Fruit fly (Drosophila melanogaster) whole organism, adult: Measurements from ENCODE around the gene CG31051.

Experiments
- CG11617 ChIP-seq: fragments of 200-800 bp; sonication (Bioruptor generic); optimal IDR thresholded peaks from 2 replicates; lab custom pipeline; 2017; ENCODE audit warnings: mild to moderate bottlenecking, missing biosample characterization, missing genetic modification reagents, missing genetic modification characterization
- CG12768 ChIP-seq: fragments of 200-800 bp; sonication (Bioruptor generic); optimal IDR thresholded peaks from 2 replicates; lab custom pipeline; 2017; ENCODE audit warnings: missing biosample characterization, missing genetic modification characterization, mild to moderate bottlenecking, moderate library complexity, missing genetic modification reagents
- CG14711 ChIP-seq: fragments of 200-800 bp; sonication (Bioruptor generic); optimal IDR thresholded peaks from 2 replicates; lab custom pipeline; 2018; ENCODE audit warnings: missing biosample characterization, mild to moderate bottlenecking, missing genetic modification characterization, moderate library complexity
- CG1620 ChIP-seq: fragments of 200-800 bp; sonication (Bioruptor generic); optimal IDR thresholded peaks from 2 replicates; lab custom pipeline; 2016; ENCODE audit warnings: missing biosample characterization, missing genetic modification characterization
- CG33017 ChIP-seq: fragments of 200-800 bp; sonication (Bioruptor generic); optimal IDR thresholded peaks from 2 replicates; lab custom pipeline; 2018; ENCODE audit warnings: missing biosample characterization, mild to moderate bottlenecking, missing genetic modification characterization, moderate library complexity
- CG5204 ChIP-seq: fragments of 200-800 bp; sonication (Bioruptor generic); optimal IDR thresholded peaks from 2 replicates; lab custom pipeline; 2016; ENCODE audit warnings: missing biosample characterization, missing genetic modification characterization
- CG7045 ChIP-seq: fragments of 200-800 bp; sonication (Bioruptor generic); optimal IDR thresholded peaks from 2 replicates; lab custom pipeline; 2017; ENCODE audit warnings: missing biosample characterization, mild to moderate bottlenecking, missing genetic modification characterization
- CG7101 ChIP-seq: fragments of 200-800 bp; sonication (Bioruptor generic); optimal IDR thresholded peaks from 2 replicates; lab custom pipeline; 2018; ENCODE audit warnings: missing biosample characterization, mild to moderate bottlenecking, missing genetic modification characterization, moderate library complexity
- Clk ChIP-seq: fragments of 200-800 bp; sonication (Bioruptor generic); optimal IDR thresholded peaks from 2 replicates; lab custom pipeline; 2017; ENCODE audit warnings: missing biosample characterization, missing genetic modification characterization
- Crg-1 ChIP-seq: fragments of 200-800 bp; sonication (Bioruptor generic); optimal IDR thresholded peaks from 2 replicates; lab custom pipeline; 2016; ENCODE audit warnings: missing biosample characterization, missing genetic modification characterization
- Hr96 ChIP-seq: fragments of 200-800 bp; sonication (Bioruptor generic); optimal IDR thresholded peaks from 2 replicates; lab custom pipeline; 2016; ENCODE audit warnings: missing biosample characterization, missing genetic modification characterization
- Mnt ChIP-seq: fragments of 200-800 bp; sonication (Bioruptor generic); optimal IDR thresholded peaks from 2 replicates; lab custom pipeline; 2016; ENCODE audit warnings: missing biosample characterization, mild to moderate bottlenecking, missing genetic modification characterization
- bab1 ChIP-seq: fragments of 200-800 bp; sonication (Bioruptor generic); optimal IDR thresholded peaks from 3 replicates; lab custom pipeline; 2019; ENCODE audit warnings: missing biosample characterization, mild to moderate bottlenecking, missing genetic modification characterization, moderate library complexity
- cic ChIP-seq: fragments of 200-800 bp; sonication (Bioruptor generic); optimal IDR thresholded peaks from 2 replicates; lab custom pipeline; 2017; ENCODE audit warnings: missing biosample characterization, mild to moderate bottlenecking, missing genetic modification characterization, moderate library complexity
- cnc ChIP-seq, 2 experiments: fragments of >200 bp; optimal IDR thresholded peaks; 2 replicates each; lab custom pipeline; 2017
- kay ChIP-seq: fragments of 200-800 bp; sonication (Bioruptor generic); peaks from one replicate; lab custom pipeline; 2016; ENCODE audit warnings: missing biosample characterization, missing genetic modification characterization, borderline replicate concordance
- ovo ChIP-seq: fragments of 200-800 bp; sonication (Bioruptor generic); optimal IDR thresholded peaks from 2 replicates; lab custom pipeline; 2016; ENCODE audit warnings: missing biosample characterization, missing genetic modification characterization
- pad ChIP-seq: fragments of 200-800 bp; sonication (Bioruptor generic); optimal IDR thresholded peaks from 3 replicates; lab custom pipeline; 2017; ENCODE audit warnings: missing biosample characterization, missing genetic modification characterization, mild to moderate bottlenecking, moderate library complexity, missing genetic modification reagents
- tj ChIP-seq: fragments of 200-800 bp; sonication (Bioruptor generic); optimal IDR thresholded peaks from 3 replicates; lab custom pipeline; 2017; ENCODE audit warnings: missing biosample characterization, mild to moderate bottlenecking, missing genetic modification characterization, moderate library complexity
- toe ChIP-seq: fragments of 200-800 bp; sonication (Bioruptor generic); optimal IDR thresholded peaks from 2 replicates; lab custom pipeline; 2016; ENCODE audit warnings: missing biosample characterization, missing genetic modification characterization

CG31051 gene

dm6 chr3R:28558801-28559200 is 38.5 kb upstream of the CG31051 start:
- TF ChIP-seq CG5204 (GFP tag; lab: Kevin White, UChicago) (no peak), toe (GFP tag; lab: Kevin White, UChicago) (no peak), cnc (optimal IDR thresholded peaks at IDR 0.05; lab: Kevin White, UChicago) (no peak), Clk (GFP tag; lab: Kevin White, UChicago) (no peak), CG7045 (GFP tag; lab: Kevin White, UChicago) (no peak), CG1620 (GFP tag; lab: Kevin White, UChicago) (no peak), pad (no peak), ovo (GFP tag; lab: Kevin White, UChicago) (no peak), CG11617 (GFP tag; lab: Kevin White, UChicago) (no peak), tj (GFP tag; lab: Kevin White, UChicago) (no peak), cic (no peak), CG14711 (tag; lab: Kevin White, UChicago) (no peak), Mnt (GFP tag; lab: Kevin White, UChicago) (no peak), CG12768 (GFP tag; lab: Kevin White, UChicago) (no peak), Crg-1 (GFP tag; lab: Kevin White, UChicago) (no peak), bab1 (GFP tag; lab: Kevin White, UChicago) (no peak), CG7101 (tag; lab: Kevin White, UChicago) (no peak)

dm6 chr3R:28556385-28556784 is 36.1 kb upstream of the CG31051 start:
- TF ChIP-seq kay (GFP tag; lab: Kevin White, UChicago) (peak; percentile 34), CG7101 (tag; lab: Kevin White, UChicago) (peak; percentile 6), Crg-1 (GFP tag; lab: Kevin White, UChicago) (peak; percentile 39), CG12768 (GFP tag; lab: Kevin White, UChicago) (no peak), CG7045 (GFP tag; lab: Kevin White, UChicago) (peak; percentile 15), ovo (GFP tag; lab: Kevin White, UChicago) (no peak)

dm6 chr3R:28555793-28556192 is 35.5 kb upstream of the CG31051 start:
- TF ChIP-seq CG11617 (GFP tag; lab: Kevin White, UChicago): no peak
- no peak for TF ChIP-seq cnc (optimal IDR thresholded peaks at IDR 0.05; lab: Kevin White, UChicago)
- TF ChIP-seq CG33017 (tag; lab: Kevin White, UChicago): no peak
- TF ChIP-seq CG12768 (GFP tag; lab: Kevin White, UChicago): no peak
- TF ChIP-seq kay (GFP tag; lab: Kevin White, UChicago): no peak
- TF ChIP-seq ovo (GFP tag; lab: Kevin White, UChicago): no peak
- no peak for TF ChIP-seq Crg-1 (GFP tag; lab: Kevin White, UChicago)
- no peak for TF ChIP-seq CG1620 (GFP tag; lab: Kevin White, UChicago)
- TF ChIP-seq pad: no peak
- TF ChIP-seq Mnt (GFP tag; lab: Kevin White, UChicago): no peak
- TF ChIP-seq CG14711 (tag; lab: Kevin White, UChicago): no peak

- TF ChIP-seq CG5204 (GFP tag; lab: Kevin White, UChicago) (no peak), CG12768 (GFP tag; lab: Kevin White, UChicago) (no peak), tj (GFP tag; lab: Kevin White, UChicago) (no peak), CG1620 (GFP tag; lab: Kevin White, UChicago) (no peak), kay (GFP tag; lab: Kevin White, UChicago) (no peak), toe (GFP tag; lab: Kevin White, UChicago) (no peak), pad (no peak), CG14711 (tag; lab: Kevin White, UChicago) (no peak), Crg-1 (GFP tag; lab: Kevin White, UChicago) (no peak), Mnt (GFP tag; lab: Kevin White, UChicago) (no peak), CG7101 (tag; lab: Kevin White, UChicago) (no peak)
Observed at dm6 chr3R:28555324-28555723, 35.0 kb upstream of the CG31051 start.

- TF ChIP-seq CG33017 (tag; lab: Kevin White, UChicago) (no peak), CG12768 (GFP tag; lab: Kevin White, UChicago) (no peak), bab1 (GFP tag; lab: Kevin White, UChicago) (no peak), pad (no peak), Hr96 (no peak), kay (GFP tag; lab: Kevin White, UChicago) (peak; percentile 65)
Observed at dm6 chr3R:28553023-28553422, 32.7 kb upstream of the CG31051 start.

- TF ChIP-seq CG7101 (tag; lab: Kevin White, UChicago): no peak
- TF ChIP-seq Hr96: no peak
- TF ChIP-seq CG7045 (GFP tag; lab: Kevin White, UChicago): no peak
- TF ChIP-seq CG14711 (tag; lab: Kevin White, UChicago): no peak
- no peak for TF ChIP-seq kay (GFP tag; lab: Kevin White, UChicago)
- TF ChIP-seq CG11617 (GFP tag; lab: Kevin White, UChicago): no peak
- TF ChIP-seq ovo (GFP tag; lab: Kevin White, UChicago): no peak
- TF ChIP-seq cic: no peak
- no peak for TF ChIP-seq Mnt (GFP tag; lab: Kevin White, UChicago)
- no peak for TF ChIP-seq cnc (optimal IDR thresholded peaks at IDR 0.05; lab: Kevin White, UChicago)
- no peak for TF ChIP-seq CG1620 (GFP tag; lab: Kevin White, UChicago)
- no peak for TF ChIP-seq Crg-1 (GFP tag; lab: Kevin White, UChicago)
Observed at dm6 chr3R:28552249-28552648, 31.9 kb upstream of the CG31051 start.
